Fruit fly (Drosophila melanogaster) whole organism, embryonic: ENCODE data around the gene Ogdh.
A peak's percentile ranks its signal among the peaks of the same experiment; 100 is the strongest.

ENCODE experiments used
- Atf-2 ChIP-seq: fragments of 200-800 bp; sonication (Bioruptor generic); optimal IDR thresholded peaks from 2 replicates; lab custom pipeline; 2016; ENCODE audit warnings: missing biosample characterization, missing genetic modification characterization
- CG1024 ChIP-seq: fragments of 200-800 bp; sonication (Bioruptor generic); IDR thresholded peaks from 2 replicates; pipeline ENCODE4 v1.3.6; 2022; ENCODE audit warnings: missing biosample characterization, missing genetic modification characterization
- CG10267 ChIP-seq: fragments of 200-800 bp; sonication (Bioruptor generic); optimal IDR thresholded peaks from 2 replicates; lab custom pipeline; 2018; ENCODE audit warnings: missing biosample characterization, mild to moderate bottlenecking, missing genetic modification characterization, moderate library complexity
- CG10565 ChIP-seq: fragments of 200-800 bp; sonication (Bioruptor generic); optimal IDR thresholded peaks from 3 replicates; lab custom pipeline; 2016; ENCODE audit warnings: missing biosample characterization, mild to moderate bottlenecking, missing genetic modification characterization
- CG13287 ChIP-seq: fragments of 200-800 bp; sonication (Bioruptor generic); IDR thresholded peaks from 2 replicates; pipeline ENCODE4 v1.3.6; 2022; ENCODE audit warnings: missing biosample characterization, missing genetic modification characterization; ENCODE audit not compliant: partially characterized antibody
- CG13424 ChIP-seq: fragments of 200-800 bp; sonication (Bioruptor generic); optimal IDR thresholded peaks from 2 replicates; lab custom pipeline; 2019; ENCODE audit warnings: missing biosample characterization, mild to moderate bottlenecking, missing genetic modification characterization, moderate library complexity
- CG1647 ChIP-seq: fragments of 200-800 bp; sonication (Bioruptor generic); optimal IDR thresholded peaks from 3 replicates; lab custom pipeline; 2016; ENCODE audit warnings: missing biosample characterization, missing genetic modification characterization
- CG16779 ChIP-seq: fragments of 200-800 bp; sonication (Bioruptor generic); IDR thresholded peaks from 2 replicates; pipeline ENCODE4 v1.3.6; 2022; ENCODE audit warnings: missing biosample characterization, missing genetic modification characterization
- CG17186 ChIP-seq: fragments of 200-800 bp; sonication (Bioruptor generic); optimal IDR thresholded peaks from 3 replicates; lab custom pipeline; 2017; ENCODE audit warnings: missing biosample characterization, missing genetic modification reagents, missing genetic modification characterization
- CG1832 ChIP-seq: fragments of 200-800 bp; sonication (Bioruptor generic); optimal IDR thresholded peaks from 2 replicates; lab custom pipeline; 2017; ENCODE audit warnings: missing biosample characterization, mild to moderate bottlenecking, missing genetic modification characterization, inconsistent platforms
- CG18476 ChIP-seq: fragments of 200-800 bp; sonication (Bioruptor generic); optimal IDR thresholded peaks from 2 replicates; lab custom pipeline; 2016; ENCODE audit warnings: missing biosample characterization, mild to moderate bottlenecking, missing genetic modification characterization
- CG18764 ChIP-seq: fragments of 200-800 bp; sonication (Bioruptor generic); optimal IDR thresholded peaks from 3 replicates; lab custom pipeline; 2016; ENCODE audit warnings: missing biosample characterization, missing genetic modification characterization
- CG2116 ChIP-seq: fragments of 200-800 bp; sonication (Bioruptor generic); optimal IDR thresholded peaks from 3 replicates; lab custom pipeline; 2018; ENCODE audit warnings: missing biosample characterization, mild to moderate bottlenecking, missing genetic modification characterization
- CG30020 ChIP-seq: fragments of 200-800 bp; optimal IDR thresholded peaks from 2 replicates; lab custom pipeline; 2019; ENCODE audit warnings: missing biosample characterization, mild to moderate bottlenecking, missing genetic modification characterization, moderate library complexity
- CG32772 ChIP-seq: fragments of 200-800 bp; sonication (Bioruptor generic); IDR thresholded peaks from 2 replicates; pipeline ENCODE4 v1.3.6; 2022; ENCODE audit warnings: missing biosample characterization, missing genetic modification characterization
- CG34224 ChIP-seq: fragments of 200-800 bp; sonication (Bioruptor generic); IDR thresholded peaks from 3 replicates; pipeline ENCODE4 v1.3.6; 2022; ENCODE audit warnings: missing biosample characterization, missing genetic modification characterization; ENCODE audit not compliant: partially characterized antibody
- CG42726 ChIP-seq: fragments of 200-800 bp; sonication (Bioruptor generic); IDR thresholded peaks from 2 replicates; pipeline ENCODE4 v1.3.6; 2022; ENCODE audit warnings: missing biosample characterization, missing genetic modification characterization; ENCODE audit not compliant: partially characterized antibody
- CG4424 ChIP-seq: fragments of 200-800 bp; sonication (Bioruptor generic); optimal IDR thresholded peaks from 3 replicates; lab custom pipeline; 2016; ENCODE audit warnings: missing biosample characterization, missing genetic modification characterization
- CG5180 ChIP-seq: fragments of 200-800 bp; sonication (Bioruptor generic); optimal IDR thresholded peaks from 3 replicates; lab custom pipeline; 2017; ENCODE audit warnings: missing biosample characterization, missing genetic modification characterization, mild to moderate bottlenecking, moderate library complexity, missing genetic modification reagents
- CG6175 ChIP-seq: fragments of 200-800 bp; sonication (Bioruptor generic); IDR thresholded peaks from 3 replicates; pipeline ENCODE4 v1.3.6; 2022; ENCODE audit warnings: missing biosample characterization, missing genetic modification characterization
- CG6254 ChIP-seq: fragments of 200-800 bp; sonication (Bioruptor generic); optimal IDR thresholded peaks from 3 replicates; lab custom pipeline; 2017; ENCODE audit warnings: mild to moderate bottlenecking, missing biosample characterization, missing genetic modification reagents, missing genetic modification characterization
- CG6683 ChIP-seq: fragments of 200-800 bp; sonication (Bioruptor generic); optimal IDR thresholded peaks from 2 replicates; lab custom pipeline; 2017; ENCODE audit warnings: missing biosample characterization, mild to moderate bottlenecking, missing genetic modification characterization, missing genetic modification reagents
- CG7745 ChIP-seq: fragments of 200-800 bp; sonication (Bioruptor generic); optimal IDR thresholded peaks from 2 replicates; lab custom pipeline; 2018; ENCODE audit warnings: missing biosample characterization, mild to moderate bottlenecking, missing genetic modification characterization, moderate library complexity
- CG9797 ChIP-seq: fragments of 200-800 bp; sonication (Bioruptor generic); optimal IDR thresholded peaks from 3 replicates; lab custom pipeline; 2018; ENCODE audit warnings: missing biosample characterization, mild to moderate bottlenecking, missing genetic modification characterization
- Dad ChIP-seq: fragments of 200-800 bp; sonication (Bioruptor generic); optimal IDR thresholded peaks from 3 replicates; lab custom pipeline; 2016; ENCODE audit warnings: missing biosample characterization, missing genetic modification characterization
- Dbx ChIP-seq: fragments of 200-800 bp; sonication (Bioruptor generic); IDR thresholded peaks from 3 replicates; pipeline ENCODE4 v1.3.6; 2022; ENCODE audit warnings: missing biosample characterization, missing genetic modification characterization
- Dref ChIP-seq: fragments of 200-800 bp; sonication (Bioruptor generic); IDR thresholded peaks from 2 replicates; pipeline ENCODE4 v1.3.6; 2022; ENCODE audit warnings: missing biosample characterization, missing genetic modification characterization
- E2f2 ChIP-seq: fragments of 200-800 bp; sonication (Bioruptor generic); IDR thresholded peaks from 2 replicates; pipeline ENCODE4 v1.3.6; 2022; ENCODE audit warnings: missing biosample characterization, missing genetic modification characterization
- Elba2 ChIP-seq: fragments of 200-800 bp; sonication (Bioruptor generic); optimal IDR thresholded peaks from 3 replicates; lab custom pipeline; 2016; ENCODE audit warnings: missing biosample characterization, missing genetic modification characterization
- Fer1 ChIP-seq: fragments of 200-800 bp; sonication (Bioruptor generic); optimal IDR thresholded peaks from 2 replicates; lab custom pipeline; 2017; ENCODE audit warnings: missing biosample characterization, mild to moderate bottlenecking, missing genetic modification characterization
- HHEX ChIP-seq: fragments of 200-800 bp; sonication (Bioruptor generic); optimal IDR thresholded peaks from 3 replicates; lab custom pipeline; 2017; ENCODE audit warnings: missing biosample characterization, mild to moderate bottlenecking, missing genetic modification characterization, missing genetic modification reagents
- Hr78 ChIP-seq, 2 experiments: fragments of 200-800 bp in 1 of 2; fragments of >200 bp in 1 of 2; sonication (Bioruptor generic) in 1 of 2; optimal IDR thresholded peaks; 2 replicates each; lab custom pipeline; 2017 to 2019; ENCODE audit warnings: missing biosample characterization in 2 of 2, missing genetic modification characterization in 2 of 2, mild to moderate bottlenecking in 1 of 2, moderate library complexity in 1 of 2
- NC2α ChIP-seq: fragments of 200-800 bp; sonication (Bioruptor generic); optimal IDR thresholded peaks from 2 replicates; lab custom pipeline; 2016; ENCODE audit warnings: missing biosample characterization, missing genetic modification characterization
- NFAT ChIP-seq: fragments of 200-800 bp; sonication (Bioruptor generic); IDR thresholded peaks from 2 replicates; pipeline ENCODE4 v1.3.6; 2022; ENCODE audit warnings: missing biosample characterization, missing genetic modification characterization
- Optix ChIP-seq: fragments of 200-800 bp; sonication (Bioruptor generic); IDR thresholded peaks from 3 replicates; pipeline ENCODE4 v1.3.6; 2022; ENCODE audit warnings: missing biosample characterization, missing genetic modification characterization
- Sry-β ChIP-seq: fragments of 200-800 bp; sonication (Bioruptor generic); optimal IDR thresholded peaks from 2 replicates; lab custom pipeline; 2018; ENCODE audit warnings: missing biosample characterization, mild to moderate bottlenecking, missing genetic modification characterization, moderate library complexity
- Sry-δ ChIP-seq: fragments of 200-800 bp; sonication (Bioruptor generic); optimal IDR thresholded peaks from 2 replicates; lab custom pipeline; 2016; ENCODE audit warnings: missing biosample characterization, missing genetic modification characterization
- amos ChIP-seq: fragments of 200-800 bp; sonication (Bioruptor generic); IDR thresholded peaks from 2 replicates; pipeline ENCODE4 v1.3.6; 2022; ENCODE audit warnings: missing biosample characterization, missing genetic modification characterization; ENCODE audit not compliant: partially characterized antibody
- ap ChIP-seq: fragments of 200-800 bp; sonication (Bioruptor generic); IDR thresholded peaks from 2 replicates; pipeline ENCODE4 v1.3.6; 2022; ENCODE audit warnings: missing biosample characterization, missing genetic modification characterization
- bcd ChIP-seq: fragments of 200-800 bp; sonication (Bioruptor generic); optimal IDR thresholded peaks from 2 replicates; lab custom pipeline; 2017; ENCODE audit warnings: missing biosample characterization, mild to moderate bottlenecking, missing genetic modification characterization
- cas ChIP-seq: fragments of 200-800 bp; sonication (Bioruptor generic); IDR thresholded peaks from 2 replicates; pipeline ENCODE4 v1.3.6; 2022; ENCODE audit warnings: missing biosample characterization, missing genetic modification characterization
- chn ChIP-seq: fragments of 200-800 bp; sonication (Bioruptor generic); optimal IDR thresholded peaks from 2 replicates; lab custom pipeline; 2016; ENCODE audit warnings: missing biosample characterization, missing genetic modification characterization
- lmd ChIP-seq: fragments of 200-800 bp; sonication (Bioruptor generic); IDR thresholded peaks from 2 replicates; pipeline ENCODE4 v1.3.6; 2022; ENCODE audit warnings: missing biosample characterization, missing genetic modification characterization
- nerfin-1 ChIP-seq: fragments of 200-800 bp; sonication (Bioruptor generic); optimal IDR thresholded peaks from 3 replicates; lab custom pipeline; 2019; ENCODE audit warnings: missing biosample characterization, mild to moderate bottlenecking, missing genetic modification characterization, moderate library complexity
- psq ChIP-seq: fragments of 200-800 bp; sonication (Bioruptor generic); optimal IDR thresholded peaks from 2 replicates; lab custom pipeline; 2017; ENCODE audit warnings: missing biosample characterization, missing genetic modification characterization
- sisA ChIP-seq: fragments of 200-800 bp; sonication (Bioruptor generic); IDR thresholded peaks from 2 replicates; pipeline ENCODE4 v1.3.6; 2022; ENCODE audit warnings: missing biosample characterization, missing genetic modification characterization
- vfl ChIP-seq: fragments of 200-800 bp; sonication (Bioruptor generic); optimal IDR thresholded peaks from 2 replicates; lab custom pipeline; 2016; ENCODE audit warnings: missing biosample characterization, missing genetic modification characterization
- zfh2 ChIP-seq: fragments of 200-800 bp; sonication (Bioruptor generic); optimal IDR thresholded peaks from 2 replicates; lab custom pipeline; 2016; ENCODE audit warnings: missing biosample characterization, missing genetic modification characterization

The Ogdh gene

dm6 chr3L:16986062-16987013 is 31.7 kb downstream of the Ogdh start (continued):
- peak; percentile 46; the same call in 1 of the 3 replicates for TF ChIP-seq Dbx (GFP tag; lab: Robert Waterston, UW)
- peak; percentile 9 for TF ChIP-seq CG2116 (GFP tag; lab: Kevin White, UChicago)
- no peak for TF ChIP-seq psq (GFP tag; lab: Kevin White, UChicago)
- TF ChIP-seq CG4424 (GFP tag; lab: Kevin White, UChicago): peak; percentile 67
- TF ChIP-seq zfh2 (GFP tag; lab: Kevin White, UChicago): peak; percentile 19
- TF ChIP-seq NC2α (GFP tag; lab: Kevin White, UChicago): no peak
- peak; percentile 63 for TF ChIP-seq CG5180 (GFP tag; lab: Kevin White, UChicago)
- TF ChIP-seq Elba2 (GFP tag; lab: Kevin White, UChicago): no peak
- TF ChIP-seq sisA: peak; percentile 55
- TF ChIP-seq CG18476: peak; percentile 47
- peak; percentile 7 for TF ChIP-seq Sry-δ
- TF ChIP-seq CG6683: no peak
- no peak for TF ChIP-seq CG17186 (GFP tag; lab: Kevin White, UChicago)
- TF ChIP-seq Fer1 (GFP tag; lab: Kevin White, UChicago): no peak
- no peak for TF ChIP-seq vfl
- TF ChIP-seq CG1024 (GFP tag; lab: Robert Waterston, UW): peak; percentile 49; the same call in 1 of the 2 replicates
- no peak for TF ChIP-seq CG10565
- peak; percentile 53 for TF ChIP-seq CG6254 (GFP tag; lab: Kevin White, UChicago)
- 0 out of 3 replicates have a peak, but pooled peaks have one; percentile 30 for TF ChIP-seq CG6175
- peak; percentile 18 for TF ChIP-seq nerfin-1 (tag; lab: Kevin White, UChicago)
- no peak for TF ChIP-seq CG34224
- TF ChIP-seq CG10267 (tag; lab: Kevin White, UChicago): peak; percentile 26
- no peak for TF ChIP-seq Dad (GFP tag; lab: Kevin White, UChicago)
- TF ChIP-seq cas (GFP tag; lab: Robert Waterston, UW): 0 out of 2 replicates have a peak, but pooled peaks have one; percentile 49
- TF ChIP-seq CG16779 (GFP tag; lab: Robert Waterston, UW): no peak
- TF ChIP-seq chn (GFP tag; lab: Kevin White, UChicago): no peak
- TF ChIP-seq CG7745 (tag; lab: Kevin White, UChicago): no peak
- TF ChIP-seq Hr78 (GFP tag; optimal IDR thresholded peaks at IDR 0.05; lab: Kevin White, UChicago): no peak
- no peak for TF ChIP-seq CG1832 (GFP tag; lab: Kevin White, UChicago)
- peak; percentile 27; the same call in 1 of the 2 replicates for TF ChIP-seq lmd (GFP tag; lab: Robert Waterston, UW)
- TF ChIP-seq CG18764 (GFP tag; lab: Kevin White, UChicago): no peak
- TF ChIP-seq CG1647 (GFP tag; lab: Kevin White, UChicago): peak; percentile 14
- no peak for TF ChIP-seq CG42726 (GFP tag; lab: Robert Waterston, UW)
- TF ChIP-seq CG32772: peak; percentile 29; the same call in 1 of the 2 replicates
- TF ChIP-seq Dref (GFP tag; lab: Robert Waterston, UW): no peak
- no peak for TF ChIP-seq ap (GFP tag; lab: Robert Waterston, UW)
- peak; percentile 24 for TF ChIP-seq Atf-2 (GFP tag; lab: Kevin White, UChicago)
- TF ChIP-seq NFAT (GFP tag; lab: Robert Waterston, UW): peak; percentile 75
- no peak for TF ChIP-seq CG30020 (tag; lab: Kevin White, UChicago)
- no peak for TF ChIP-seq amos (GFP tag; lab: Robert Waterston, UW)
- TF ChIP-seq Optix (GFP tag; lab: Robert Waterston, UW): no peak
- 0 out of 2 replicates have a peak, but pooled peaks have one; percentile 11 for TF ChIP-seq E2f2 (GFP tag; lab: Robert Waterston, UW)
- peak; percentile 5 for TF ChIP-seq HHEX (GFP tag; lab: Kevin White, UChicago)
- no peak for TF ChIP-seq CG9797
- peak; percentile 19; the same call in 1 of the 2 replicates for TF ChIP-seq CG13287 (GFP tag; lab: Robert Waterston, UW)
- TF ChIP-seq bcd (GFP tag; lab: Kevin White, UChicago): peak; percentile 58
- no peak for TF ChIP-seq Sry-β (GFP tag; lab: Kevin White, UChicago)
- TF ChIP-seq CG13424 (tag; lab: Kevin White, UChicago): peak; percentile 58
